Fruit fly (Drosophila melanogaster) whole organism: ENCODE results near the gene CG32024.

Source experiments
- CG8478 ChIP-seq: fragments of >200 bp; optimal IDR thresholded peaks from 2 replicates; lab custom pipeline; 2018; ENCODE audit warnings: inconsistent platforms
- EcR ChIP-seq, 2 experiments: fragments of >200 bp; optimal IDR thresholded peaks; 2 replicates each; lab custom pipeline; 2017; ENCODE audit warnings: missing biosample characterization in 2 of 2, missing genetic modification characterization in 2 of 2, missing genetic modification reagents in 2 of 2
- pan ChIP-seq: fragments of >200 bp; optimal IDR thresholded peaks from 2 replicates; lab custom pipeline; 2017
- psq ChIP-seq: fragments of >200 bp; optimal IDR thresholded peaks from 2 replicates; lab custom pipeline; 2017
- usp ChIP-seq: fragments of >200 bp; optimal IDR thresholded peaks from 2 replicates; lab custom pipeline; 2017; ENCODE audit warnings: missing biosample characterization, missing genetic modification characterization, mixed read lengths

dm6 chr3L:8783299-8783698 is 24.1 kb upstream of the CG32024 start:
- TF ChIP-seq CG8478 = no peak
- TF ChIP-seq pan (lab: Kevin White, UChicago) = no peak
- TF ChIP-seq psq (lab: Kevin White, UChicago) = no peak
- TF ChIP-seq usp (GFP tag; lab: Kevin White, UChicago) = no peak
- TF ChIP-seq EcR (GFP tag; optimal IDR thresholded peaks at IDR 0.05; lab: Kevin White, UChicago) = no peak
